Fruit fly (Drosophila melanogaster): ENCODE results near the gene CG9396.

Gene CG9396

dm6 chr3R:9563240-9563992, 8.0 kb downstream of the CG9396 start, which contains the start of the genes CG9393 and Vps45 (continued):
- TF ChIP-seq dm (GFP tag; optimal IDR thresholded peaks at IDR 0.05) (peak; percentile 76), unc-4 (GFP tag; IDR thresholded peaks at IDR 0.05; ENCODE audit: partially characterized antibody) (peak; percentile 97), trem (tag; optimal IDR thresholded peaks at IDR 0.05) (peak; percentile 78), hb (GFP tag; IDR thresholded peaks at IDR 0.05; ENCODE audit: partially characterized antibody) (peak; percentile 93), tup (GFP tag; optimal IDR thresholded peaks at IDR 0.05) (peak; percentile 25), Dref (GFP tag; IDR thresholded peaks at IDR 0.05) (peak; percentile 91), pzg (GFP tag; optimal IDR thresholded peaks at IDR 0.05) (peak; percentile 80), CG18476 (GFP tag; optimal IDR thresholded peaks at IDR 0.05) (peak; percentile 52), crol (GFP tag; IDR thresholded peaks at IDR 0.05) (no peak), HHEX (GFP tag; optimal IDR thresholded peaks at IDR 0.05) (no peak), chif (GFP tag; optimal IDR thresholded peaks at IDR 0.05) (peak; percentile 38 to 57), CG13424 (tag; optimal IDR thresholded peaks at IDR 0.05) (peak; percentile 74), eve (GFP tag; optimal IDR thresholded peaks at IDR 0.05) (no peak), CG9215 (GFP tag; IDR thresholded peaks at IDR 0.05) (peak; percentile 63), esg (GFP tag; conservative IDR thresholded peaks at IDR 0.05) (peak; percentile 50; the same call in 1 of the 2 replicates), ham (GFP tag; IDR thresholded peaks at IDR 0.05) (no peak), CG11247 (GFP tag; IDR thresholded peaks at IDR 0.05) (no peak), CG1647 (GFP tag; optimal IDR thresholded peaks at IDR 0.05) (peak; percentile 45), CG16813 (GFP tag; IDR thresholded peaks at IDR 0.05; ENCODE audit: partially characterized antibody) (peak; percentile 95), Dip2 (GFP tag; IDR thresholded peaks at IDR 0.05) (no peak), CG1792 (GFP tag; optimal IDR thresholded peaks at IDR 0.05) (no peak), Jarid2 (GFP tag; optimal IDR thresholded peaks at IDR 0.05) (no peak), CG10147 (GFP tag; optimal IDR thresholded peaks at IDR 0.05) (no peak), CG3838 (GFP tag; optimal IDR thresholded peaks at IDR 0.05) (no peak), Ets97D (GFP tag; optimal IDR thresholded peaks at IDR 0.05) (peak; percentile 77), zen (tag; optimal IDR thresholded peaks at IDR 0.05) (peak; percentile 51), sna (GFP tag; IDR thresholded peaks at IDR 0.05; ENCODE audit: partially characterized antibody) (peak; percentile 90), CG9876 (GFP tag; optimal IDR thresholded peaks at IDR 0.05) (peak; percentile 12), btn (GFP tag; optimal IDR thresholded peaks at IDR 0.05) (no peak), CG8089 (GFP tag; optimal IDR thresholded peaks at IDR 0.05) (peak; percentile 46), Gsc (GFP tag; IDR thresholded peaks at IDR 0.05) (no peak), usp (GFP tag; optimal IDR thresholded peaks at IDR 0.05) (no peak), Nf-YC (tag; optimal IDR thresholded peaks at IDR 0.05) (peak; percentile 64), CG3726 (GFP tag; IDR thresholded peaks at IDR 0.05) (no peak), dati (GFP tag; IDR thresholded peaks at IDR 0.05) (no peak), da (GFP tag; optimal IDR thresholded peaks at IDR 0.05) (peak; percentile 57), ssp (GFP tag; IDR thresholded peaks at IDR 0.05) (peak; percentile 55), Trl (optimal IDR thresholded peaks at IDR 0.05) (no peak), Trl (GFP tag; optimal IDR thresholded peaks at IDR 0.05) (peak; percentile 64), CG5953 (GFP tag; IDR thresholded peaks at IDR 0.05) (no peak), Drgx (GFP tag; IDR thresholded peaks at IDR 0.05) (no peak), nerfin-2 (GFP tag; IDR thresholded peaks at IDR 0.05; ENCODE audit: partially characterized antibody) (peak; percentile 94), CG14441 (GFP tag; IDR thresholded peaks at IDR 0.05) (peak; percentile 39; the same call in 1 of the 2 replicates)

All from whole organism, embryonic.